Fruit fly (Drosophila melanogaster) whole organism, embryonic: ENCODE measurements around the gene Eip63F-1.

ENCODE experiments used
- ATbp ChIP-seq: fragments of 200-800 bp; sonication (Bioruptor generic); optimal IDR thresholded peaks from 2 replicates; lab custom pipeline; 2017; ENCODE audit warnings: missing biosample characterization, mild to moderate bottlenecking, missing genetic modification characterization, missing genetic modification reagents
- CG10209 ChIP-seq: fragments of 200-800 bp; sonication (Bioruptor generic); optimal IDR thresholded peaks from 3 replicates; lab custom pipeline; 2017; ENCODE audit warnings: missing biosample characterization, mild to moderate bottlenecking, missing genetic modification characterization, missing genetic modification reagents
- CG12391 ChIP-seq: fragments of 200-800 bp; sonication (Bioruptor generic); optimal IDR thresholded peaks from 3 replicates; lab custom pipeline; 2018; ENCODE audit warnings: missing biosample characterization, mild to moderate bottlenecking, missing genetic modification characterization, moderate library complexity
- CG14014 ChIP-seq: fragments of 200-800 bp; sonication (Bioruptor generic); IDR thresholded peaks from 2 replicates; pipeline ENCODE4 v1.3.6; 2022; ENCODE audit warnings: missing biosample characterization, missing genetic modification characterization
- CG14710 ChIP-seq: fragments of 200-800 bp; sonication (Bioruptor generic); optimal IDR thresholded peaks from 3 replicates; lab custom pipeline; 2019; ENCODE audit warnings: missing biosample characterization, mild to moderate bottlenecking, missing genetic modification characterization, moderate library complexity
- CG15011 ChIP-seq: fragments of 200-800 bp; sonication (Bioruptor generic); optimal IDR thresholded peaks from 3 replicates; lab custom pipeline; 2018; ENCODE audit warnings: missing biosample characterization, mild to moderate bottlenecking, missing genetic modification characterization
- CG1529 ChIP-seq: fragments of 200-800 bp; sonication (Bioruptor generic); optimal IDR thresholded peaks from 3 replicates; lab custom pipeline; 2018; ENCODE audit warnings: missing biosample characterization, missing genetic modification characterization
- CG15514 ChIP-seq: fragments of 200-800 bp; sonication (Bioruptor generic); optimal IDR thresholded peaks from 3 replicates; lab custom pipeline; 2017; ENCODE audit warnings: missing biosample characterization, missing genetic modification characterization, mild to moderate bottlenecking, moderate library complexity, missing genetic modification reagents
- CG17829 ChIP-seq: fragments of 200-800 bp; optimal IDR thresholded peaks from 2 replicates; lab custom pipeline; 2019; ENCODE audit warnings: missing biosample characterization, mild to moderate bottlenecking, missing genetic modification characterization, moderate library complexity
- CG17912 ChIP-seq: fragments of 200-800 bp; sonication (Bioruptor generic); optimal IDR thresholded peaks from 2 replicates; lab custom pipeline; 2018; ENCODE audit warnings: missing biosample characterization, mild to moderate bottlenecking, missing genetic modification characterization
- CG18476 ChIP-seq: fragments of 200-800 bp; sonication (Bioruptor generic); optimal IDR thresholded peaks from 2 replicates; lab custom pipeline; 2016; ENCODE audit warnings: missing biosample characterization, mild to moderate bottlenecking, missing genetic modification characterization
- CG18764 ChIP-seq: fragments of 200-800 bp; sonication (Bioruptor generic); optimal IDR thresholded peaks from 3 replicates; lab custom pipeline; 2016; ENCODE audit warnings: missing biosample characterization, missing genetic modification characterization
- CG2678 ChIP-seq: fragments of 200-800 bp; sonication (Bioruptor generic); optimal IDR thresholded peaks from 3 replicates; lab custom pipeline; 2019; ENCODE audit warnings: missing biosample characterization, mild to moderate bottlenecking, missing genetic modification characterization, moderate library complexity
- CG30020 ChIP-seq: fragments of 200-800 bp; optimal IDR thresholded peaks from 2 replicates; lab custom pipeline; 2019; ENCODE audit warnings: missing biosample characterization, mild to moderate bottlenecking, missing genetic modification characterization, moderate library complexity
- CG30403 ChIP-seq: fragments of 200-800 bp; sonication (Bioruptor generic); optimal IDR thresholded peaks from 3 replicates; lab custom pipeline; 2016; ENCODE audit warnings: missing biosample characterization, missing genetic modification characterization
- CG32772 ChIP-seq: fragments of 200-800 bp; sonication (Bioruptor generic); IDR thresholded peaks from 2 replicates; pipeline ENCODE4 v1.3.6; 2022; ENCODE audit warnings: missing biosample characterization, missing genetic modification characterization
- CG34422 ChIP-seq: fragments of 200-800 bp; sonication (Bioruptor generic); IDR thresholded peaks from 3 replicates; pipeline ENCODE4 v1.3.6; 2022; ENCODE audit warnings: missing biosample characterization, missing genetic modification characterization
- CG42726 ChIP-seq: fragments of 200-800 bp; sonication (Bioruptor generic); IDR thresholded peaks from 2 replicates; pipeline ENCODE4 v1.3.6; 2022; ENCODE audit warnings: missing biosample characterization, missing genetic modification characterization; ENCODE audit not compliant: partially characterized antibody
- CG6854 ChIP-seq: fragments of 200-800 bp; sonication (Bioruptor generic); optimal IDR thresholded peaks from 3 replicates; lab custom pipeline; 2017; ENCODE audit warnings: missing biosample characterization, mild to moderate bottlenecking, missing genetic modification characterization
- CG7357 ChIP-seq: fragments of 200-800 bp; sonication (Bioruptor generic); IDR thresholded peaks from 3 replicates; pipeline ENCODE4 v1.3.6; 2022; ENCODE audit warnings: missing biosample characterization, missing genetic modification characterization
- CG7786 ChIP-seq: fragments of 200-800 bp; sonication (Bioruptor generic); optimal IDR thresholded peaks from 2 replicates; lab custom pipeline; 2016; ENCODE audit warnings: missing biosample characterization, missing genetic modification characterization
- CG9609 ChIP-seq: fragments of 200-800 bp; sonication (Bioruptor generic); optimal IDR thresholded peaks from 3 replicates; lab custom pipeline; 2016; ENCODE audit warnings: missing biosample characterization, missing genetic modification characterization
- CHES-1-like ChIP-seq: fragments of 200-800 bp; sonication (Bioruptor generic); optimal IDR thresholded peaks from 2 replicates; lab custom pipeline; 2016; ENCODE audit warnings: missing biosample characterization, missing genetic modification characterization
- D19A ChIP-seq: fragments of 200-800 bp; optimal IDR thresholded peaks from 3 replicates; lab custom pipeline; 2019; ENCODE audit warnings: missing biosample characterization, mild to moderate bottlenecking, missing genetic modification characterization, moderate library complexity
- Hey ChIP-seq: fragments of 200-800 bp; sonication (Bioruptor generic); optimal IDR thresholded peaks from 3 replicates; lab custom pipeline; 2018; ENCODE audit warnings: missing biosample characterization, mild to moderate bottlenecking, missing genetic modification characterization
- Hr3 ChIP-seq: fragments of 200-800 bp; sonication (Bioruptor generic); optimal IDR thresholded peaks from 3 replicates; lab custom pipeline; 2016; ENCODE audit warnings: missing biosample characterization, missing genetic modification characterization
- Hsf ChIP-seq: fragments of 200-800 bp; sonication (Bioruptor generic); optimal IDR thresholded peaks from 3 replicates; lab custom pipeline; 2016; ENCODE audit warnings: missing biosample characterization, missing genetic modification characterization
- Lim3 ChIP-seq: fragments of 200-800 bp; sonication (Bioruptor generic); IDR thresholded peaks from 2 replicates; pipeline ENCODE4 v1.3.6; 2022; ENCODE audit warnings: missing biosample characterization, missing genetic modification characterization
- Max ChIP-seq: fragments of 200-800 bp; sonication (Bioruptor generic); optimal IDR thresholded peaks from 2 replicates; lab custom pipeline; 2016; ENCODE audit warnings: missing biosample characterization, mild to moderate bottlenecking, missing genetic modification characterization
- Poxn ChIP-seq: fragments of 200-800 bp; sonication (Bioruptor generic); IDR thresholded peaks from 2 replicates; pipeline ENCODE4 v1.3.6; 2022; ENCODE audit warnings: missing biosample characterization, missing genetic modification characterization
- Rfx ChIP-seq: fragments of 200-800 bp; sonication (Bioruptor generic); IDR thresholded peaks from 2 replicates; pipeline ENCODE4 v1.3.6; 2022; ENCODE audit warnings: missing biosample characterization, missing genetic modification characterization
- Side ChIP-seq: fragments of 200-800 bp; sonication (Bioruptor generic); optimal IDR thresholded peaks from 2 replicates; lab custom pipeline; 2016; ENCODE audit warnings: missing biosample characterization, missing genetic modification characterization
- Taf1 ChIP-seq: fragments of 200-800 bp; sonication (Bioruptor generic); IDR thresholded peaks from 2 replicates; pipeline ENCODE4 v1.3.6; 2022; ENCODE audit warnings: missing biosample characterization, missing genetic modification characterization
- az2 ChIP-seq: fragments of 200-800 bp; sonication (Bioruptor generic); optimal IDR thresholded peaks from 3 replicates; lab custom pipeline; 2016; ENCODE audit warnings: missing biosample characterization, missing genetic modification characterization
- bcd ChIP-seq: fragments of 200-800 bp; sonication (Bioruptor generic); optimal IDR thresholded peaks from 2 replicates; lab custom pipeline; 2017; ENCODE audit warnings: missing biosample characterization, mild to moderate bottlenecking, missing genetic modification characterization
- cas ChIP-seq: fragments of 200-800 bp; sonication (Bioruptor generic); IDR thresholded peaks from 2 replicates; pipeline ENCODE4 v1.3.6; 2022; ENCODE audit warnings: missing biosample characterization, missing genetic modification characterization
- cg ChIP-seq: fragments of 200-800 bp; sonication (Bioruptor generic); optimal IDR thresholded peaks from 3 replicates; lab custom pipeline; 2019; ENCODE audit warnings: missing biosample characterization, mild to moderate bottlenecking, missing genetic modification characterization, moderate library complexity
- dati ChIP-seq: fragments of 200-800 bp; sonication (Bioruptor generic); IDR thresholded peaks from 2 replicates; pipeline ENCODE4 v1.3.6; 2022; ENCODE audit warnings: missing biosample characterization, missing genetic modification characterization
- dpn ChIP-seq, 2 experiments: fragments of 200-800 bp; sonication (Bioruptor generic); optimal IDR thresholded peaks; 3 replicates each; lab custom pipeline; 2016; ENCODE audit warnings: missing biosample characterization in 2 of 2, missing genetic modification characterization in 2 of 2
- gfzf ChIP-seq: fragments of 200-800 bp; sonication (Bioruptor generic); optimal IDR thresholded peaks from 2 replicates; lab custom pipeline; 2016; ENCODE audit warnings: missing biosample characterization, mild to moderate bottlenecking, missing genetic modification characterization, moderate library complexity
- gsb ChIP-seq: fragments of 200-800 bp; sonication (Bioruptor generic); IDR thresholded peaks from 2 replicates; pipeline ENCODE4 v1.3.6; 2022; ENCODE audit warnings: missing biosample characterization, missing genetic modification characterization
- ken ChIP-seq: fragments of 200-800 bp; sonication (Bioruptor generic); IDR thresholded peaks from 3 replicates; pipeline ENCODE4 v1.3.6; 2022; ENCODE audit warnings: missing biosample characterization, missing genetic modification characterization
- lbe ChIP-seq: fragments of 200-800 bp; sonication (Bioruptor generic); optimal IDR thresholded peaks from 2 replicates; lab custom pipeline; 2016; ENCODE audit warnings: missing biosample characterization, mild to moderate bottlenecking, missing genetic modification characterization
- lmd ChIP-seq: fragments of 200-800 bp; sonication (Bioruptor generic); IDR thresholded peaks from 2 replicates; pipeline ENCODE4 v1.3.6; 2022; ENCODE audit warnings: missing biosample characterization, missing genetic modification characterization
- mirr ChIP-seq: fragments of 200-800 bp; sonication (Bioruptor generic); optimal IDR thresholded peaks from 3 replicates; lab custom pipeline; 2018; ENCODE audit warnings: missing biosample characterization, mild to moderate bottlenecking, missing genetic modification characterization
- nmo ChIP-seq: fragments of 200-800 bp; sonication (Bioruptor generic); optimal IDR thresholded peaks from 2 replicates; lab custom pipeline; 2018; ENCODE audit warnings: missing biosample characterization, mild to moderate bottlenecking, missing genetic modification characterization, moderate library complexity
- pfk ChIP-seq: fragments of 200-800 bp; sonication (Bioruptor generic); optimal IDR thresholded peaks from 2 replicates; lab custom pipeline; 2018; ENCODE audit warnings: missing biosample characterization, mild to moderate bottlenecking, missing genetic modification characterization, moderate library complexity
- row ChIP-seq: fragments of 200-800 bp; sonication (Bioruptor generic); IDR thresholded peaks from 3 replicates; pipeline ENCODE4 v1.3.6; 2022; ENCODE audit warnings: missing biosample characterization, missing genetic modification characterization
- so ChIP-seq: fragments of 200-800 bp; sonication (Bioruptor generic); IDR thresholded peaks from 3 replicates; pipeline ENCODE4 v1.3.6; 2022; ENCODE audit warnings: missing biosample characterization, missing genetic modification characterization
- tll ChIP-seq, 2 experiments: fragments of 200-800 bp in 1 of 2; fragments of >200 bp in 1 of 2; sonication (Bioruptor generic) in 1 of 2; optimal IDR thresholded peaks; 2 replicates each; lab custom pipeline; 2017 to 2019; ENCODE audit warnings: missing biosample characterization in 2 of 2, missing genetic modification characterization in 2 of 2, mild to moderate bottlenecking in 1 of 2, moderate library complexity in 1 of 2
- z ChIP-seq: fragments of 200-800 bp; sonication (Bioruptor generic); IDR thresholded peaks from 3 replicates; pipeline ENCODE4 v1.3.6; 2022; ENCODE audit warnings: missing biosample characterization, missing genetic modification characterization

Gene Eip63F-1

DNA sequence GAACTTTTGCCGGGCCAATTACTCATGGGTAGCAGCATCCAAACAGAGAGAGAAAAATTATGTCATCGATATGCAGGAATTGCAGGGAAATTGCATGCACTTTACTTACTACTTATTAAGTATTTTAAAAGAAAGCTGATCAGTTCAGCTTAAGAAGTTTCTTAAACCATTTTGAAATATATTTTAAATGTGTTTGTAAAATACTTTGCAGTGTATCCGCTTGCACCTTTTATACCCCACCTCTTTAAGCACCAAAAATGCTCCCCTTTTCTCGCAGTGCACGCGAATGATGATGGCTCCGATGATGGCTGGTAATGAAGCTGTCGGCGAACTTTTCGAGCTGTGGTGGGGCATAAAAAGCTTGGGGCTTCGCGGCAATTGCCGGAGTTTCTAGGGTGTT lies 17.1 kb upstream of the Eip63F-1 start, which contains the start of gene CG14984 (continued):
- peak; percentile 29 for TF ChIP-seq CG18476 (GFP tag; lab: Kevin White, UChicago)
- TF ChIP-seq Lim3 (GFP tag; lab: Robert Waterston, UW): no peak
- no peak for TF ChIP-seq Poxn (GFP tag; lab: Robert Waterston, UW)
- TF ChIP-seq ATbp: no peak
- TF ChIP-seq cas (GFP tag; lab: Robert Waterston, UW): 0 out of 2 replicates have a peak, but pooled peaks have one; percentile 27
- TF ChIP-seq CG42726 (GFP tag; lab: Robert Waterston, UW): no peak
- TF ChIP-seq CG14710 (tag; lab: Kevin White, UChicago): no peak
- TF ChIP-seq gfzf (GFP tag; lab: Kevin White, UChicago): no peak
- peak; percentile 13 for TF ChIP-seq Hsf (GFP tag; lab: Kevin White, UChicago)
- TF ChIP-seq CG15514 (GFP tag; lab: Kevin White, UChicago): peak; percentile 50
- no peak for TF ChIP-seq CG34422 (GFP tag; lab: Robert Waterston, UW)
- TF ChIP-seq cg: no peak
- TF ChIP-seq tll (GFP tag; optimal IDR thresholded peaks at IDR 0.05; lab: Kevin White, UChicago): no peak
- TF ChIP-seq CG14014 (GFP tag; lab: Robert Waterston, UW): peak; percentile 45; the same call in 1 of the 2 replicates
- no peak for TF ChIP-seq CG10209 (GFP tag; lab: Kevin White, UChicago)
- TF ChIP-seq nmo (GFP tag; lab: Kevin White, UChicago): no peak
- peak; percentile 10 for TF ChIP-seq Side (GFP tag; lab: Kevin White, UChicago)
- no peak for TF ChIP-seq CG1529 (GFP tag; lab: Kevin White, UChicago)
- peak; percentile 32 to 42 for TF ChIP-seq dpn (GFP tag; optimal IDR thresholded peaks at IDR 0.05; lab: Kevin White, UChicago)
- TF ChIP-seq CG12391: no peak
- TF ChIP-seq Rfx (GFP tag; lab: Robert Waterston, UW): peak; percentile 82
- TF ChIP-seq Hey (tag; lab: Kevin White, UChicago): no peak
- no peak for TF ChIP-seq CG9609 (GFP tag; lab: Kevin White, UChicago)
- TF ChIP-seq CG17829 (tag; lab: Kevin White, UChicago): no peak
- TF ChIP-seq Hr3 (GFP tag; lab: Kevin White, UChicago): no peak
- no peak for TF ChIP-seq az2
- no peak for TF ChIP-seq pfk (GFP tag; lab: Kevin White, UChicago)
- TF ChIP-seq CG18764: peak; percentile 14
- TF ChIP-seq CG6854 (GFP tag; lab: Kevin White, UChicago): peak; percentile 41
- TF ChIP-seq CG15011 (GFP tag; lab: Kevin White, UChicago): peak; percentile 44
- peak; percentile 62 for TF ChIP-seq bcd (GFP tag; lab: Kevin White, UChicago)
- no peak for TF ChIP-seq CHES-1-like (GFP tag; lab: Kevin White, UChicago)
- TF ChIP-seq z (GFP tag; lab: Robert Waterston, UW): no peak
- TF ChIP-seq CG2678 (tag; lab: Kevin White, UChicago): peak; percentile 70
- no peak for TF ChIP-seq ken (GFP tag; lab: Robert Waterston, UW)
- TF ChIP-seq lmd: peak; percentile 69
- peak; percentile 27 for TF ChIP-seq CG30403 (GFP tag; lab: Kevin White, UChicago)
- peak; percentile 58 for TF ChIP-seq row
- no peak for TF ChIP-seq CG7357
- TF ChIP-seq CG17912 (GFP tag; lab: Kevin White, UChicago): no peak
- no peak for TF ChIP-seq mirr (GFP tag; lab: Kevin White, UChicago)
- TF ChIP-seq Max: peak; percentile 39
- no peak for TF ChIP-seq D19A (tag; lab: Kevin White, UChicago)
- no peak for TF ChIP-seq CG30020
- no peak for TF ChIP-seq so (GFP tag; lab: Robert Waterston, UW)
- peak; percentile 43; the same call in 1 of the 2 replicates for TF ChIP-seq gsb (GFP tag; lab: Robert Waterston, UW)
- peak; percentile 23 for TF ChIP-seq CG7786 (GFP tag; lab: Kevin White, UChicago)
- peak; percentile 67 for TF ChIP-seq lbe (GFP tag; lab: Kevin White, UChicago)
- TF ChIP-seq Taf1 (GFP tag; lab: Robert Waterston, UW): peak; percentile 45; the same call in 1 of the 2 replicates
- peak; percentile 46; the same call in 1 of the 2 replicates for TF ChIP-seq CG32772 (GFP tag; lab: Robert Waterston, UW)
- TF ChIP-seq dati (GFP tag; lab: Robert Waterston, UW): no peak
